Worm (Caenorhabditis elegans) whole organism, mixed stage, embryonic: Measurements from ENCODE around the gene ccch-1.
A peak's percentile ranks its signal among the peaks of the same experiment; 100 is the strongest.

ENCODE experiments used
- M03D4.4 ChIP-seq: sonication (generic microtip); optimal IDR thresholded peaks from 2 replicates; lab custom pipeline; 2017; ENCODE audit warnings: mild to moderate bottlenecking, missing genetic modification characterization, missing compliant biosample characterization
- bed-3 ChIP-seq: fragments of 200-800 bp; sonication (Bioruptor generic); optimal IDR thresholded peaks from 3 replicates; lab custom pipeline; 2018; ENCODE audit warnings: mild to moderate bottlenecking, missing genetic modification characterization, moderate library complexity, missing compliant biosample characterization
- blmp-1 ChIP-seq: fragments of 150-350 bp; optimal IDR thresholded peaks from 2 replicates; lab custom pipeline; 2014; ENCODE audit warnings: missing biosample characterization, missing genetic modification characterization
- ceh-39 ChIP-seq: fragments of 150-350 bp; optimal IDR thresholded peaks from 2 replicates; lab custom pipeline; 2014; ENCODE audit warnings: missing biosample characterization, missing genetic modification characterization
- ceh-83 ChIP-seq: fragments of 200-800 bp; sonication (Bioruptor generic); optimal IDR thresholded peaks from 2 replicates; lab custom pipeline; 2018; ENCODE audit warnings: mild to moderate bottlenecking, missing genetic modification characterization, missing compliant biosample characterization
- ces-1 ChIP-seq: fragments of 150-350 bp; optimal IDR thresholded peaks from 2 replicates; lab custom pipeline; 2014; ENCODE audit warnings: missing biosample characterization, missing genetic modification reagents, missing genetic modification characterization
- cnd-1 ChIP-seq: fragments of 200-800 bp; sonication (Bioruptor generic); optimal IDR thresholded peaks from 2 replicates; lab custom pipeline; 2018; ENCODE audit warnings: mild to moderate bottlenecking, missing genetic modification characterization, missing compliant biosample characterization
- drap-1 ChIP-seq: fragments of 200-800 bp; sonication (Bioruptor generic); optimal IDR thresholded peaks from 3 replicates; lab custom pipeline; 2018; ENCODE audit warnings: mild to moderate bottlenecking, missing genetic modification characterization, missing compliant biosample characterization
- elt-1 ChIP-seq: sonication (generic microtip); optimal IDR thresholded peaks from 2 replicates; lab custom pipeline; 2017; ENCODE audit warnings: missing genetic modification characterization, mild to moderate bottlenecking, missing compliant biosample characterization, antibody characterized with exemption, moderate library complexity, borderline replicate concordance; ENCODE audit not compliant: insufficient read depth
- elt-3 ChIP-seq: fragments of 150-350 bp; optimal IDR thresholded peaks from 2 replicates; lab custom pipeline; 2014; ENCODE audit warnings: missing biosample characterization, missing genetic modification characterization
- flh-1 ChIP-seq: fragments of 200-800 bp; sonication (Bioruptor generic); optimal IDR thresholded peaks from 2 replicates; lab custom pipeline; 2018; ENCODE audit warnings: mild to moderate bottlenecking, missing genetic modification characterization, moderate library complexity, missing compliant biosample characterization
- ham-2 ChIP-seq: fragments of 200-800 bp; sonication (Bioruptor generic); optimal IDR thresholded peaks from 2 replicates; lab custom pipeline; 2018; ENCODE audit warnings: mild to moderate bottlenecking, missing genetic modification characterization, missing compliant biosample characterization
- hlh-1 ChIP-seq: fragments of 150-350 bp; optimal IDR thresholded peaks from 2 replicates; lab custom pipeline; 2014; ENCODE audit warnings: missing biosample characterization, missing genetic modification reagents, missing genetic modification characterization
- lin-32 ChIP-seq: fragments of 200-800 bp; sonication (Bioruptor generic); optimal IDR thresholded peaks from 2 replicates; lab custom pipeline; 2018; ENCODE audit warnings: mild to moderate bottlenecking, missing genetic modification characterization, missing compliant biosample characterization
- lsy-2 ChIP-seq: fragments of 150-350 bp; optimal IDR thresholded peaks from 2 replicates; lab custom pipeline; 2014; ENCODE audit warnings: missing biosample characterization, missing genetic modification characterization
- mab-5 ChIP-seq: fragments of 150-350 bp; optimal IDR thresholded peaks from 2 replicates; lab custom pipeline; 2014; ENCODE audit warnings: missing biosample characterization, missing genetic modification characterization
- mep-1 ChIP-seq: fragments of 150-350 bp; optimal IDR thresholded peaks from 2 replicates; lab custom pipeline; 2017; ENCODE audit warnings: missing biosample characterization, missing genetic modification reagents, missing genetic modification characterization, inconsistent platforms
- mls-2 ChIP-seq: sonication (generic microtip); optimal IDR thresholded peaks from 2 replicates; lab custom pipeline; 2016; ENCODE audit warnings: mild to moderate bottlenecking, missing genetic modification characterization, moderate library complexity, missing compliant biosample characterization
- nhr-12 ChIP-seq: fragments of 150-350 bp; optimal IDR thresholded peaks from 2 replicates; lab custom pipeline; 2014; ENCODE audit warnings: missing biosample characterization, missing genetic modification characterization
- nhr-2 ChIP-seq: fragments of 150-350 bp; optimal IDR thresholded peaks from 2 replicates; lab custom pipeline; 2014; ENCODE audit warnings: missing biosample characterization, missing genetic modification characterization
- nhr-237 ChIP-seq: fragments of 150-350 bp; optimal IDR thresholded peaks from 2 replicates; lab custom pipeline; 2014; ENCODE audit warnings: missing biosample characterization, missing genetic modification characterization
- nhr-28 ChIP-seq: fragments of 150-350 bp; optimal IDR thresholded peaks from 2 replicates; lab custom pipeline; 2014; ENCODE audit warnings: missing biosample characterization, missing genetic modification characterization
- nhr-76 ChIP-seq: sonication (generic microtip); optimal IDR thresholded peaks from 2 replicates; lab custom pipeline; 2017; ENCODE audit warnings: missing biosample characterization, missing genetic modification characterization
- pha-4 ChIP-seq: fragments of 150-350 bp; optimal IDR thresholded peaks from 2 replicates; lab custom pipeline; 2018; ENCODE audit warnings: missing biosample characterization, missing genetic modification reagents, missing genetic modification characterization
- sem-2 ChIP-seq: fragments of 200-800 bp; sonication (Bioruptor generic); optimal IDR thresholded peaks from 2 replicates; lab custom pipeline; 2018; ENCODE audit warnings: mild to moderate bottlenecking, missing genetic modification characterization, missing compliant biosample characterization
- sptf-1 ChIP-seq: sonication (generic microtip); optimal IDR thresholded peaks from 2 replicates; lab custom pipeline; 2017; ENCODE audit warnings: mild to moderate bottlenecking, missing genetic modification characterization, moderate library complexity, missing compliant biosample characterization
- tbx-8 ChIP-seq: fragments of 200-800 bp; sonication (Bioruptor generic); optimal IDR thresholded peaks from 2 replicates; lab custom pipeline; 2018; ENCODE audit warnings: mild to moderate bottlenecking, missing genetic modification characterization, moderate library complexity, missing compliant biosample characterization
- unc-120 ChIP-seq: sonication (generic microtip); optimal IDR thresholded peaks from 2 replicates; lab custom pipeline; 2017; ENCODE audit warnings: missing genetic modification characterization, missing compliant biosample characterization; ENCODE audit not compliant: poor library complexity, severe bottlenecking
- unc-39 ChIP-seq: fragments of 150-350 bp; optimal IDR thresholded peaks from 2 replicates; lab custom pipeline; 2014; ENCODE audit warnings: missing biosample characterization, missing genetic modification characterization
- unc-62 ChIP-seq: fragments of 150-350 bp; optimal IDR thresholded peaks from 2 replicates; lab custom pipeline; 2014; ENCODE audit warnings: missing biosample characterization, missing genetic modification reagents, missing genetic modification characterization
- zip-8 ChIP-seq: fragments of 150-350 bp; optimal IDR thresholded peaks from 2 replicates; lab custom pipeline; 2014; ENCODE audit warnings: missing biosample characterization, missing genetic modification characterization
- ztf-11 ChIP-seq: fragments of 150-350 bp; optimal IDR thresholded peaks from 2 replicates; lab custom pipeline; 2014; ENCODE audit warnings: missing biosample characterization, missing genetic modification characterization

The ccch-1 gene

DNA sequence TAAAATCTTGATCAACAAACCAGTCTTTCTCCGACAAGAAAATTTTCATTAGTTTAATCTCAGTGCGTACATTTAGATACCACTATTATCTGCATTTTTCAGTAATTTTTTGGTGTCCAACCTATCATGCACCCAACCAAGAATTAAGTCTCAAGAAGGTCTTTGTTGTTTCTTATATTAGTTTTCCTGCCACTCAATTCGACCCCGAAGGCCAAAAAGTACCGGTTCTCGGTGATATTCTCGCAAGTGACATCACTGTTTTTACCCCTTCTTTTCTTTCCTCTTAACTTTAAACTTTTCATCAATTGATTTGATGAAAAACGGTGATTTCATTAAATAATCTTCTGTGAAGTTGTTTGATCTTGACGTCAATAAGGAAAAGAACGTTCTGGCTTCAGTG, 15.9 kb downstream of the ccch-1 start, which contains the start of gene F38B7.2:
TSS of gene F38B7.2 (plus strand) at position 400 of the 400 bp plus-strand sequence.
- TF ChIP-seq pha-4 (tag; lab: Kevin White, UChicago) (no peak), zip-8 (tag; lab: Kevin White, UChicago) (no peak), lsy-2 (tag; lab: Kevin White, UChicago) (no peak), cnd-1 (no peak), nhr-76 (no peak), ces-1 (GFP tag; lab: Kevin White, UChicago) (no peak), ham-2 (GFP tag; lab: Kevin White, UChicago) (no peak), elt-1 (no peak), ztf-11 (tag; lab: Kevin White, UChicago) (no peak), elt-3 (tag; lab: Kevin White, UChicago) (no peak), tbx-8 (GFP tag; lab: Kevin White, UChicago) (no peak), M03D4.4 (tag; lab: Kevin White, UChicago) (no peak), flh-1 (GFP tag; lab: Kevin White, UChicago) (no peak), unc-120 (tag; lab: Kevin White, UChicago) (no peak), mls-2 (tag; lab: Kevin White, UChicago) (no peak), blmp-1 (no peak), unc-39 (no peak)
- TF ChIP-seq, all 35 proteins: peak for 0

ce11 chrV:11545227-11545626, 17.6 kb downstream of the ccch-1 start, which contains the start of gene F38B7.10:
Gene F38B7.10 (plus strand): TSS chrV:11545527.
- TF ChIP-seq lin-32 (GFP tag; lab: Kevin White, UChicago): no peak
- TF ChIP-seq ces-1 (GFP tag; lab: Kevin White, UChicago): no peak
- TF ChIP-seq nhr-76: no peak
- no peak for TF ChIP-seq unc-120 (tag; lab: Kevin White, UChicago)
- no peak for TF ChIP-seq ceh-39 (tag; lab: Kevin White, UChicago)
- TF ChIP-seq drap-1 (GFP tag; lab: Kevin White, UChicago): no peak
- no peak for TF ChIP-seq mls-2 (tag; lab: Kevin White, UChicago)

DNA sequence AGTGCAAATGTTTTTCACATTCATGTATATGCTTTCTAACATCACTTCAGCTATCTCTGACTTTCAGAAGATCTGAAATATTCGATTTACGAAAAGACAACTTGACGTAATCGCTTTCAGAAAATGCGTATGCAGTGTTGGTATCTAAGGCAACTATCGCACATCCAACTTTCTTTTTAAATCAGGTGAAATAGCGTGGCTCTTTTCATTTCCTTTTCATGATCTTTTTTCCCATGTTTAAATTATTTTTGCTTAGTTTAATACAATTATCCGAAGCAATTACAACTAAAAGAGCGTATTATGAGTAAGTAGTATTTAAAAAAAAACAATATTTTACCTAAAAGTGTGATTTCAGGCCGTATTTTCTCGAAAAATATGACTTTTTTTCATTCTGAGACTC, 19.2 kb downstream of the ccch-1 start, which contains the start of gene F38B7.11:
TSS of gene F38B7.11 (plus strand) at position 301 of the 400 bp plus-strand sequence.
- TF ChIP-seq blmp-1 (no peak), mab-5 (tag; lab: Kevin White, UChicago) (no peak), tbx-8 (GFP tag; lab: Kevin White, UChicago) (no peak), unc-62 (GFP tag; lab: Kevin White, UChicago) (no peak), nhr-237 (tag; lab: Kevin White, UChicago) (no peak), sptf-1 (no peak), sem-2 (GFP tag; lab: Kevin White, UChicago) (no peak), mep-1 (no peak), nhr-2 (tag; lab: Kevin White, UChicago) (no peak), bed-3 (GFP tag; lab: Kevin White, UChicago) (no peak), nhr-28 (tag; lab: Kevin White, UChicago) (no peak), ceh-83 (GFP tag; lab: Kevin White, UChicago) (no peak)

DNA sequence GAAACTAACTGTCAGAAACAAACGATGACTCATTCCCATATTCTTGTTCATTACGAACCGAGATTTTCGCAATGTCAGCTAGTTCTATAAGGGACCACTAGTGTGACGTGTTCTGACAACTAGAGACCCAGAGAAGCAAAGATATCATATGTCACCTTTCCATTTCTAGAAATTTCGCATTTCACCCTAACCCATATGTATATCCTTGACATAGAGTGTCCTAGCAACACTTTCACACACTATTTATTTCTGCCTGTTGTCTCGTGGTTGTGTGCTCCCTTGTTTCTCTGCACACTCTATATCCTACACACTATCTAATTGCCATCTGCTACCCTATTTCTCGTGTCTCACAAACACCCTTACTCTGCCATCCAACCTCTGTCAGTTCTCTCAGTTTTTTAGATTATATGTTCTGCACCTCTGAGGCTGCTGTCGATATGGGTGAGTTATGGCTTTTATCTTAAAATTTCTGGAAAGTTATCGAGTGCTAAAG, 21.3 kb downstream of the ccch-1 start, which contains the start of the genes F38B7.17 and F38B7.3:
TSS of gene F38B7.17 (minus strand) at position 51 of the 493 bp plus-strand sequence.
TSS of gene F38B7.3 (plus strand) at position 194 of the 493 bp plus-strand sequence.
- TF ChIP-seq pha-4 (tag; lab: Kevin White, UChicago) (peak; percentile 50), lin-32 (GFP tag; lab: Kevin White, UChicago) (peak; percentile 11), ztf-11 (tag; lab: Kevin White, UChicago) (no peak), ham-2 (GFP tag; lab: Kevin White, UChicago) (no peak), elt-3 (tag; lab: Kevin White, UChicago) (no peak), unc-39 (no peak), tbx-8 (GFP tag; lab: Kevin White, UChicago) (no peak), mls-2 (tag; lab: Kevin White, UChicago) (no peak), nhr-28 (tag; lab: Kevin White, UChicago) (no peak), ces-1 (GFP tag; lab: Kevin White, UChicago) (peak; percentile 30), lsy-2 (tag; lab: Kevin White, UChicago) (peak; percentile 13), hlh-1 (peak; percentile 49), nhr-12 (no peak), nhr-237 (tag; lab: Kevin White, UChicago) (no peak), cnd-1 (peak; percentile 84), ceh-83 (GFP tag; lab: Kevin White, UChicago) (no peak), unc-120 (tag; lab: Kevin White, UChicago) (peak; percentile 30), nhr-2 (tag; lab: Kevin White, UChicago) (no peak), mab-5 (tag; lab: Kevin White, UChicago) (no peak), ceh-39 (tag; lab: Kevin White, UChicago) (no peak), unc-62 (GFP tag; lab: Kevin White, UChicago) (peak; percentile 40)
